Worm (Caenorhabditis elegans): Measurements from ENCODE around the gene F55C5.17.

DNA sequence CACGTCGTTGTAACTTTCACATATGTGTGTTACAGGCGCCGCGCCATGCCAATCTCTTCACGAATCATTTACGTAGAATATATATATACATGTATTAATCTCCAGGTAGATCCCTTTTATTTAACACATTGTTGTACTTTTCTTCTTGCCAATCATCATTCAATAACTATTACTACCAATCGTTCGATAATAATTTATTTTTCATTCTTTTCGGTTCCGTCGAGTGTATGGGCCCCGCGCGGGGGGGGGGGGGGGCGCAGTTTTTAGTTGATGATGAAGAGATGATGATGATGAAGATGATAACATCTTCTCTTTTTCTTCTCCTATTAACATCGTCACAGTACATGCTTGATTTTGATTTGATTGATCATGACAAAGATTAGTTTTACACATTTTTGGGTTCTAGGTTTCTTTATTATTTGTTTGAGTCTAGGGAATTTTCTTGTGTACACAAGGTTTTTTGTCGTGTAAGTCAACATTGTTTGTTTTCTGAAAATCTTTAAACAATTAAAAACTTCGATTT, 3.0 kb upstream of the F55C5.17 start:
- no peak for TF ChIP-seq W03F9.2 (tag; optimal IDR thresholded peaks at IDR 0.05)
- TF ChIP-seq him-1 (tag; optimal IDR thresholded peaks at IDR 0.05) = no peak
- TF ChIP-seq dao-5 (tag; optimal IDR thresholded peaks at IDR 0.05) = no peak

Data from whole organism, L4/young adult.